Worm (Caenorhabditis elegans): Measurements from ENCODE around the gene D1086.7.

The D1086.7 gene

ce11 chrV:14100886-14101285 is 16.8 kb downstream of the D1086.7 start, which contains the start of gene D1086.12:
D1086.12 (plus strand) TSS chrV:14101186.
- no peak for TF ChIP-seq sea-2 (GFP tag; optimal IDR thresholded peaks at IDR 0.05)
- TF ChIP-seq nhr-28 (tag; optimal IDR thresholded peaks at IDR 0.05): no peak
- TF ChIP-seq nfya-1 (tag; optimal IDR thresholded peaks at IDR 0.05; ENCODE audit: insufficient read depth): peak; percentile 24

ce11 chrV:14103970-14104369 is 19.9 kb downstream of the D1086.7 start, which contains the start of gene D1086.9:
D1086.9 (plus strand) TSS chrV:14104270.
- TF ChIP-seq fkh-2 (tag; optimal IDR thresholded peaks at IDR 0.05) (no peak), ama-1 (optimal IDR thresholded peaks at IDR 0.05) (no peak), elt-1 (tag; optimal IDR thresholded peaks at IDR 0.05) (no peak), elt-3 (tag; optimal IDR thresholded peaks at IDR 0.05) (no peak), ceh-9 (tag; optimal IDR thresholded peaks at IDR 0.05) (no peak), ZK546.5 (tag; optimal IDR thresholded peaks at IDR 0.05) (no peak), nhr-43 (tag; optimal IDR thresholded peaks at IDR 0.05; ENCODE audit: poor library complexity, severe bottlenecking) (no peak), egl-27 (tag; optimal IDR thresholded peaks at IDR 0.05) (no peak), nhr-25 (tag; optimal IDR thresholded peaks at IDR 0.05) (no peak), R02D3.7 (tag; optimal IDR thresholded peaks at IDR 0.05) (no peak), skn-1 (tag; optimal IDR thresholded peaks at IDR 0.05) (no peak), unc-39 (tag; optimal IDR thresholded peaks at IDR 0.05) (no peak), eor-1 (tag; optimal IDR thresholded peaks at IDR 0.05) (no peak), nhr-28 (tag; optimal IDR thresholded peaks at IDR 0.05) (no peak), pqm-1 (tag; optimal IDR thresholded peaks at IDR 0.05) (no peak), mml-1 (tag; optimal IDR thresholded peaks at IDR 0.05) (no peak), pha-4 (tag; optimal IDR thresholded peaks at IDR 0.05) (no peak), fos-1 (tag; optimal IDR thresholded peaks at IDR 0.05) (no peak), sea-2 (GFP tag; optimal IDR thresholded peaks at IDR 0.05) (no peak)

ce11 chrV:14107511-14107910 is 23.4 kb downstream of the D1086.7 start, which contains the start of gene H39E23.3:
H39E23.3 (plus strand) TSS chrV:14107811.
- TF ChIP-seq sea-2 (GFP tag; optimal IDR thresholded peaks at IDR 0.05) (no peak), tbx-2 (tag; optimal IDR thresholded peaks at IDR 0.05) (no peak), lin-15B (tag; optimal IDR thresholded peaks at IDR 0.05) (no peak), egl-27 (tag; optimal IDR thresholded peaks at IDR 0.05) (no peak), ama-1 (optimal IDR thresholded peaks at IDR 0.05) (no peak), egl-5 (tag; optimal IDR thresholded peaks at IDR 0.05) (no peak), ztf-11 (tag; optimal IDR thresholded peaks at IDR 0.05) (no peak), nhr-25 (tag; optimal IDR thresholded peaks at IDR 0.05) (no peak), hmg-11 (tag; optimal IDR thresholded peaks at IDR 0.05) (no peak), aly-2 (tag; optimal IDR thresholded peaks at IDR 0.05) (no peak), nhr-76 (tag; optimal IDR thresholded peaks at IDR 0.05) (no peak), unc-39 (tag; optimal IDR thresholded peaks at IDR 0.05) (no peak), lin-39 (tag; optimal IDR thresholded peaks at IDR 0.05) (no peak), elt-1 (tag; optimal IDR thresholded peaks at IDR 0.05) (no peak), pqm-1 (tag; optimal IDR thresholded peaks at IDR 0.05) (no peak), fos-1 (tag; optimal IDR thresholded peaks at IDR 0.05) (no peak), fkh-2 (tag; optimal IDR thresholded peaks at IDR 0.05) (no peak)

ce11 chrV:14110042-14110441 is 26.0 kb downstream of the D1086.7 start, which contains the start of gene H39E23.2:
H39E23.2 (plus strand) TSS chrV:14110342.
- TF ChIP-seq daf-12 (tag; optimal IDR thresholded peaks at IDR 0.05): no peak
- no peak for TF ChIP-seq fkh-10 (GFP tag; optimal IDR thresholded peaks at IDR 0.05)
- TF ChIP-seq elt-3 (tag; optimal IDR thresholded peaks at IDR 0.05): no peak
- no peak for TF ChIP-seq ceh-82 (tag; optimal IDR thresholded peaks at IDR 0.05)
- TF ChIP-seq nhr-76 (tag; optimal IDR thresholded peaks at IDR 0.05): no peak
- no peak for TF ChIP-seq elt-2 (tag; optimal IDR thresholded peaks at IDR 0.05)
- TF ChIP-seq nhr-77 (tag; optimal IDR thresholded peaks at IDR 0.05): no peak
- TF ChIP-seq nhr-11 (tag; optimal IDR thresholded peaks at IDR 0.05): no peak
- TF ChIP-seq unc-62 (GFP tag; optimal IDR thresholded peaks at IDR 0.05): no peak
- no peak for TF ChIP-seq lsy-12 (tag; optimal IDR thresholded peaks at IDR 0.05)
- TF ChIP-seq R02D3.7 (tag; optimal IDR thresholded peaks at IDR 0.05): no peak
- TF ChIP-seq unc-39 (tag; optimal IDR thresholded peaks at IDR 0.05): no peak

Data from whole organism, L3 larva.